Fruit fly (Drosophila melanogaster) whole organism, adult: ENCODE data around the gene Dscam4.
"Not testable (repeated sequence)": the region's sequence is repeated elsewhere in the genome, so short reads cannot be mapped to it uniquely, and the experiment has no call there.

Experiments
- CG11617 ChIP-seq: fragments of 200-800 bp; sonication (Bioruptor generic); optimal IDR thresholded peaks from 2 replicates; lab custom pipeline; 2017; ENCODE audit warnings: mild to moderate bottlenecking, missing biosample characterization, missing genetic modification reagents, missing genetic modification characterization
- CG12768 ChIP-seq: fragments of 200-800 bp; sonication (Bioruptor generic); optimal IDR thresholded peaks from 2 replicates; lab custom pipeline; 2017; ENCODE audit warnings: missing biosample characterization, missing genetic modification characterization, mild to moderate bottlenecking, moderate library complexity, missing genetic modification reagents
- CG14711 ChIP-seq: fragments of 200-800 bp; sonication (Bioruptor generic); optimal IDR thresholded peaks from 2 replicates; lab custom pipeline; 2018; ENCODE audit warnings: missing biosample characterization, mild to moderate bottlenecking, missing genetic modification characterization, moderate library complexity
- CG1620 ChIP-seq: fragments of 200-800 bp; sonication (Bioruptor generic); optimal IDR thresholded peaks from 2 replicates; lab custom pipeline; 2016; ENCODE audit warnings: missing biosample characterization, missing genetic modification characterization
- CG33017 ChIP-seq: fragments of 200-800 bp; sonication (Bioruptor generic); optimal IDR thresholded peaks from 2 replicates; lab custom pipeline; 2018; ENCODE audit warnings: missing biosample characterization, mild to moderate bottlenecking, missing genetic modification characterization, moderate library complexity
- CG5204 ChIP-seq: fragments of 200-800 bp; sonication (Bioruptor generic); optimal IDR thresholded peaks from 2 replicates; lab custom pipeline; 2016; ENCODE audit warnings: missing biosample characterization, missing genetic modification characterization
- CG7045 ChIP-seq: fragments of 200-800 bp; sonication (Bioruptor generic); optimal IDR thresholded peaks from 2 replicates; lab custom pipeline; 2017; ENCODE audit warnings: missing biosample characterization, mild to moderate bottlenecking, missing genetic modification characterization
- CG7101 ChIP-seq: fragments of 200-800 bp; sonication (Bioruptor generic); optimal IDR thresholded peaks from 2 replicates; lab custom pipeline; 2018; ENCODE audit warnings: missing biosample characterization, mild to moderate bottlenecking, missing genetic modification characterization, moderate library complexity
- Clk ChIP-seq: fragments of 200-800 bp; sonication (Bioruptor generic); optimal IDR thresholded peaks from 2 replicates; lab custom pipeline; 2017; ENCODE audit warnings: missing biosample characterization, missing genetic modification characterization
- Crg-1 ChIP-seq: fragments of 200-800 bp; sonication (Bioruptor generic); optimal IDR thresholded peaks from 2 replicates; lab custom pipeline; 2016; ENCODE audit warnings: missing biosample characterization, missing genetic modification characterization
- Hr96 ChIP-seq: fragments of 200-800 bp; sonication (Bioruptor generic); optimal IDR thresholded peaks from 2 replicates; lab custom pipeline; 2016; ENCODE audit warnings: missing biosample characterization, missing genetic modification characterization
- Mnt ChIP-seq: fragments of 200-800 bp; sonication (Bioruptor generic); optimal IDR thresholded peaks from 2 replicates; lab custom pipeline; 2016; ENCODE audit warnings: missing biosample characterization, mild to moderate bottlenecking, missing genetic modification characterization
- bab1 ChIP-seq: fragments of 200-800 bp; sonication (Bioruptor generic); optimal IDR thresholded peaks from 3 replicates; lab custom pipeline; 2019; ENCODE audit warnings: missing biosample characterization, mild to moderate bottlenecking, missing genetic modification characterization, moderate library complexity
- cic ChIP-seq: fragments of 200-800 bp; sonication (Bioruptor generic); optimal IDR thresholded peaks from 2 replicates; lab custom pipeline; 2017; ENCODE audit warnings: missing biosample characterization, mild to moderate bottlenecking, missing genetic modification characterization, moderate library complexity
- cnc ChIP-seq, 2 experiments: fragments of >200 bp; optimal IDR thresholded peaks; 2 replicates each; lab custom pipeline; 2017
- kay ChIP-seq: fragments of 200-800 bp; sonication (Bioruptor generic); peaks from one replicate; lab custom pipeline; 2016; ENCODE audit warnings: missing biosample characterization, missing genetic modification characterization, borderline replicate concordance
- ovo ChIP-seq: fragments of 200-800 bp; sonication (Bioruptor generic); optimal IDR thresholded peaks from 2 replicates; lab custom pipeline; 2016; ENCODE audit warnings: missing biosample characterization, missing genetic modification characterization
- pad ChIP-seq: fragments of 200-800 bp; sonication (Bioruptor generic); optimal IDR thresholded peaks from 3 replicates; lab custom pipeline; 2017; ENCODE audit warnings: missing biosample characterization, missing genetic modification characterization, mild to moderate bottlenecking, moderate library complexity, missing genetic modification reagents
- tj ChIP-seq: fragments of 200-800 bp; sonication (Bioruptor generic); optimal IDR thresholded peaks from 3 replicates; lab custom pipeline; 2017; ENCODE audit warnings: missing biosample characterization, mild to moderate bottlenecking, missing genetic modification characterization, moderate library complexity
- toe ChIP-seq: fragments of 200-800 bp; sonication (Bioruptor generic); optimal IDR thresholded peaks from 2 replicates; lab custom pipeline; 2016; ENCODE audit warnings: missing biosample characterization, missing genetic modification characterization

The Dscam4 gene

DNA sequence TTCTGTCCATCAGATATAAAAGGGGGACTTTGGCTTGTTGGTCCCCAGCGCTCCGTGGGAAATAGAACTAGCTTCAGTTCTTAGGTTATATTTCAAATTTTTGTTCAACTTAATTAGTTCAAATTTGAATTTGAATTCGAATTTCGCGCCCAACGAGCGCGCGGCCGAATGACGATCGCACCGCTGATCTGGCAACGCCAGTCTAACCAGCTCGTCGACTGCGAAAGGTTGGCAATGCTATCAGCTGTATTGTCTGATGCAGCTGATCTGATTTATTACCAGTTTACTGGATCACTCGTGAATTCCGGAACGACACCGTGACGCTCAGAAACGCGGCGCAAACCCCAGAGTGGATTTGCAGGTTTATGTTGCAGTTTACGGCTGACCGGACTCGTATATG, at the start of gene Dscam4:
TSS of gene Dscam4 (plus strand) at position 301 of the 400 bp plus-strand sequence.
- not testable (repeated sequence) for TF ChIP-seq CG33017; cnc (optimal IDR thresholded peaks at IDR 0.05; lab: Kevin White, UChicago); CG7101

DNA sequence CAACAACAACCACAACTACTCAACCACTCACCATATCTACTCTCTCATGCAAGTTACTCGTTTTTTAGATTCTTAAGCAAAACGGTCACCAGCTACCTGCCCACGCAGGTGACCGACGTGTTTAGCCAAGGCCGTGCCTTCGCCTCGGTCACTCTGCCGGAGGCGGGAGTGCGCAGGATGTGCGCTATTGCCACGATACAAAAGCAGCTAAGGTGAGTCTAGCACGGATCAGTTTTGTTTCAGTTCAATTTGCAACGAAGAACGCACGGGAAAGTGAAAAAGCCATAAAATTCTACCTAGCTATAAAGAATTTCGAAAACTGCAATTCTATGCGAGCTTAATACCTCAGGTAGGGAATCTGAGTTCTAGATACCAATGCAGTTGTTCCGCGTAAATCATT, 49.2 kb upstream of the Dscam4 start:
- no peak for TF ChIP-seq CG12768 (GFP tag; lab: Kevin White, UChicago)
- no peak for TF ChIP-seq CG7045 (GFP tag; lab: Kevin White, UChicago)
- no peak for TF ChIP-seq CG11617 (GFP tag; lab: Kevin White, UChicago)
- TF ChIP-seq Crg-1 (GFP tag; lab: Kevin White, UChicago) = no peak
- no peak for TF ChIP-seq Hr96 (GFP tag; lab: Kevin White, UChicago)
- TF ChIP-seq kay (GFP tag; lab: Kevin White, UChicago) = no peak
- TF ChIP-seq Mnt = no peak
- TF ChIP-seq CG33017 = no peak
- no peak for TF ChIP-seq Clk (GFP tag; lab: Kevin White, UChicago)
- TF ChIP-seq ovo (GFP tag; lab: Kevin White, UChicago) = no peak
- no peak for TF ChIP-seq cnc (optimal IDR thresholded peaks at IDR 0.05; lab: Kevin White, UChicago)
- TF ChIP-seq pad (GFP tag; lab: Kevin White, UChicago) = no peak
- no peak for TF ChIP-seq tj (GFP tag; lab: Kevin White, UChicago)
- TF ChIP-seq CG14711 (tag; lab: Kevin White, UChicago) = no peak
- TF ChIP-seq toe (GFP tag; lab: Kevin White, UChicago) = no peak
- TF ChIP-seq CG5204 (GFP tag; lab: Kevin White, UChicago) = no peak
- TF ChIP-seq bab1 (GFP tag; lab: Kevin White, UChicago) = no peak
- no peak for TF ChIP-seq CG7101
- no peak for TF ChIP-seq CG1620 (GFP tag; lab: Kevin White, UChicago)

DNA sequence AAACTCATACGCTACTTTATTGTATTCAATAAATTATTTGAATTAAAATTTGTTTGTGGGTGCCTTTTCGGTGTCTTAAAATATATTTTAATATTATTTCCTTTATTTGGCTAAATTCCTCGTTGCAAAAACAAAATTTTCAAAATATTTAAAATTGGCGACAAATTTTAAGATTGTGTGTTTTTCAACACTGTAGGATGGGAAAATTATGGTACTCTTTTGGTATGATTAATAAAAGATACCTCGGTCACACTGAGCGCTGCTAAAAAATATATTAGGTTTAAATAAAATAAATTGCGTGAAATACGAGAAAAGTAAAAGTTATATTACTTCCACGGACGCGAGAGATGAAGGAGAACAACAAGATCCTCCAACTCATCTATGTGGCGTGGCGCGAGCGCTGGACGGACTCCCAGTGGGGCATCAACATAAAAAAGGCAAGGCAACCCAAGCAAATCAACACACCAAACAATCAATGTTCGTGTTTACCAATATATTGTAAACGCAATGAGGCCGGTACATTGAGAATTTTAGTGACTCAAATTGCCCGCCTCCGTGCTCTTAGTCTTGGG, 47.3 kb upstream of the Dscam4 start, which contains the start of gene MED24:
TSS of gene MED24 (plus strand) at position 229 of the 572 bp plus-strand sequence.
- TF ChIP-seq cnc (optimal IDR thresholded peaks at IDR 0.05; lab: Kevin White, UChicago) = no peak
- TF ChIP-seq cic (GFP tag; lab: Kevin White, UChicago) = no peak
- TF ChIP-seq CG12768 (GFP tag; lab: Kevin White, UChicago) = no peak
- TF ChIP-seq CG1620 (GFP tag; lab: Kevin White, UChicago) = no peak
- peak; percentile 23 for TF ChIP-seq bab1 (GFP tag; lab: Kevin White, UChicago)
- TF ChIP-seq CG7101 = peak; percentile 35
- TF ChIP-seq CG5204 (GFP tag; lab: Kevin White, UChicago) = no peak
- TF ChIP-seq ovo (GFP tag; lab: Kevin White, UChicago) = no peak
- no peak for TF ChIP-seq toe (GFP tag; lab: Kevin White, UChicago)
- TF ChIP-seq kay (GFP tag; lab: Kevin White, UChicago) = no peak
- no peak for TF ChIP-seq Clk (GFP tag; lab: Kevin White, UChicago)
- TF ChIP-seq CG14711 (tag; lab: Kevin White, UChicago) = peak; percentile 53
- TF ChIP-seq pad (GFP tag; lab: Kevin White, UChicago) = no peak
- no peak for TF ChIP-seq Crg-1 (GFP tag; lab: Kevin White, UChicago)
- no peak for TF ChIP-seq CG11617 (GFP tag; lab: Kevin White, UChicago)
- TF ChIP-seq CG7045 (GFP tag; lab: Kevin White, UChicago) = peak; percentile 14
- peak; percentile 9 for TF ChIP-seq CG33017
- no peak for TF ChIP-seq tj (GFP tag; lab: Kevin White, UChicago)
- no peak for TF ChIP-seq Hr96 (GFP tag; lab: Kevin White, UChicago)
- TF ChIP-seq Mnt = peak; percentile 20

DNA sequence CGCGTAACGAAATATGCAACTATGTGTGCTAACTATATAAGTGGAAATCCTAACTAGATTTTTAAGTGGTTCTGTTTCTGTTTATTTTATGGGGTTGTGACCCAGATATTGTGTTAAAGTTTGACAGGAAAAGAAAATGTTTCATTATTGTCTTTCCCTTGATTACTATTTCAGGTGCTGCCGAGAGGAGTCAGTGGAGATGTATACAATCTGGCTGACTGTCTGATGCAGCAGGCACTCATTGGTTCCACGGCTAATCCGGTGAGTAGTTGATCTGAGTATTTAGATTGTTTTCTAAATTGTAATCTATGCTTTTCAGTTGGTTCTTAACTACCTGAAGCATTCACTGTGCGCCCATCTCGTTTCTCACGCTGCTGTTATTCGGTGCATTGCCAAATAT, 45.4 kb upstream of the Dscam4 start, which contains the start of gene CG7387:
TSS of gene CG7387 (minus strand) at position 101 of the 400 bp plus-strand sequence.
- no peak for TF ChIP-seq Clk (GFP tag; lab: Kevin White, UChicago)
- no peak for TF ChIP-seq CG12768 (GFP tag; lab: Kevin White, UChicago)
- TF ChIP-seq CG7101 = no peak
- TF ChIP-seq Crg-1 (GFP tag; lab: Kevin White, UChicago) = no peak
- no peak for TF ChIP-seq CG14711 (tag; lab: Kevin White, UChicago)
- TF ChIP-seq CG11617 (GFP tag; lab: Kevin White, UChicago) = no peak
- TF ChIP-seq Mnt = no peak
- no peak for TF ChIP-seq CG7045 (GFP tag; lab: Kevin White, UChicago)
- no peak for TF ChIP-seq CG5204 (GFP tag; lab: Kevin White, UChicago)
- TF ChIP-seq bab1 (GFP tag; lab: Kevin White, UChicago) = no peak
- no peak for TF ChIP-seq Hr96 (GFP tag; lab: Kevin White, UChicago)
- no peak for TF ChIP-seq kay (GFP tag; lab: Kevin White, UChicago)
- TF ChIP-seq pad (GFP tag; lab: Kevin White, UChicago) = no peak
- no peak for TF ChIP-seq CG1620 (GFP tag; lab: Kevin White, UChicago)
- TF ChIP-seq CG33017 = no peak

DNA sequence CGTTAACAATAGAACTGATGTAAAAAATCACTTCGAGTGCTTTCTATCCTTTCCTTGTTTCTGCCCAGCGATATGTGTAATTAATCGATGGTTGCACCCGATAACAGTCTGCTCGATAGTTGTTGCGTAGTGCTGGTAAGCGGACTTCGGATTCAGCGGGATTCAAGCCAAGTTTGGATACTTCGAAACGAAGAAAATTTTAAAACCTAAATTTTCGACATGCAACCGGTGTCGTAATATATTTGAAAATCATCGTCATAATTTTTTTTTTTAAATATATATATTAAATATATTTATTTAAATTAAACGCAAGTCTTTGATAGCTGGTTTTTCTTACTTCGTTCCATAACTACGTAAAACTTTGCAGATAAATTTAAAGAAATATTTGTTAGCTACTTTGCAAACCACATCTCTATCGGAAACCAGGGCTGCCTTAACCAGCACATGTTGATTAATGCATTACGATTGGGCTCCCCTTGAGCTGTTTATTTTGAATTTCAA, 40.6 kb upstream of the Dscam4 start, which contains the start of the genes UbcE2M and Dhps:
TSS of gene UbcE2M (minus strand) at position 209 of the 501 bp plus-strand sequence.
TSS of gene Dhps (plus strand) at position 429 of the 501 bp plus-strand sequence.
- TF ChIP-seq CG5204 (GFP tag; lab: Kevin White, UChicago) (no peak), ovo (GFP tag; lab: Kevin White, UChicago) (peak; percentile 78), Mnt (peak; percentile 87), cic (GFP tag; lab: Kevin White, UChicago) (peak; percentile 3), CG7045 (GFP tag; lab: Kevin White, UChicago) (peak; percentile 92), Clk (GFP tag; lab: Kevin White, UChicago) (peak; percentile 78), CG33017 (peak; percentile 65), cnc (optimal IDR thresholded peaks at IDR 0.05; lab: Kevin White, UChicago) (no peak), CG12768 (GFP tag; lab: Kevin White, UChicago) (peak; percentile 89), toe (GFP tag; lab: Kevin White, UChicago) (peak; percentile 75), CG11617 (GFP tag; lab: Kevin White, UChicago) (peak; percentile 86), Crg-1 (GFP tag; lab: Kevin White, UChicago) (peak; percentile 69), bab1 (GFP tag; lab: Kevin White, UChicago) (peak; percentile 75), CG14711 (tag; lab: Kevin White, UChicago) (peak; percentile 79), pad (GFP tag; lab: Kevin White, UChicago) (peak; percentile 77), CG7101 (peak; percentile 86), tj (GFP tag; lab: Kevin White, UChicago) (peak; percentile 62), kay (GFP tag; lab: Kevin White, UChicago) (no peak), CG1620 (GFP tag; lab: Kevin White, UChicago) (peak; percentile 71), Hr96 (GFP tag; lab: Kevin White, UChicago) (no peak)
